Fruit fly (Drosophila melanogaster) whole organism, embryonic: ENCODE data around the gene Gs2.
A peak's percentile ranks its signal among the peaks of the same experiment; 100 is the strongest.

Experiments
- Atf6 ChIP-seq: fragments of 200-800 bp; sonication (Bioruptor generic); IDR thresholded peaks from 2 replicates; pipeline ENCODE4 v1.3.6; 2022; ENCODE audit warnings: missing biosample characterization, missing genetic modification characterization
- CG1024 ChIP-seq: fragments of 200-800 bp; sonication (Bioruptor generic); IDR thresholded peaks from 2 replicates; pipeline ENCODE4 v1.3.6; 2022; ENCODE audit warnings: missing biosample characterization, missing genetic modification characterization
- CG10654 ChIP-seq: fragments of 200-800 bp; sonication (Bioruptor generic); optimal IDR thresholded peaks from 2 replicates; lab custom pipeline; 2016; ENCODE audit warnings: missing biosample characterization, missing genetic modification characterization
- CG11723 ChIP-seq: fragments of 200-800 bp; sonication (Bioruptor generic); optimal IDR thresholded peaks from 2 replicates; lab custom pipeline; 2017; ENCODE audit warnings: missing biosample characterization, mild to moderate bottlenecking, missing genetic modification characterization
- CG12219 ChIP-seq: fragments of 200-800 bp; sonication (Bioruptor generic); optimal IDR thresholded peaks from 3 replicates; lab custom pipeline; 2018; ENCODE audit warnings: missing biosample characterization, mild to moderate bottlenecking, missing genetic modification characterization
- CG13296 ChIP-seq: fragments of 200-800 bp; sonication (Bioruptor generic); optimal IDR thresholded peaks from 3 replicates; lab custom pipeline; 2018; ENCODE audit warnings: missing biosample characterization, mild to moderate bottlenecking, missing genetic modification characterization
- CG13624 ChIP-seq: fragments of 200-800 bp; sonication (Bioruptor generic); optimal IDR thresholded peaks from 2 replicates; lab custom pipeline; 2016; ENCODE audit warnings: missing biosample characterization, missing genetic modification characterization
- CG14667 ChIP-seq: fragments of 200-800 bp; sonication (Bioruptor generic); IDR thresholded peaks from 2 replicates; pipeline ENCODE4 v1.3.6; 2022; ENCODE audit warnings: missing biosample characterization, missing genetic modification characterization
- CG14860 ChIP-seq: fragments of 200-800 bp; sonication (Bioruptor generic); IDR thresholded peaks from 3 replicates; pipeline ENCODE4 v1.3.6; 2022; ENCODE audit warnings: missing biosample characterization, missing genetic modification characterization; ENCODE audit not compliant: partially characterized antibody
- CG17912 ChIP-seq: fragments of 200-800 bp; sonication (Bioruptor generic); optimal IDR thresholded peaks from 2 replicates; lab custom pipeline; 2018; ENCODE audit warnings: missing biosample characterization, mild to moderate bottlenecking, missing genetic modification characterization
- CG1792 ChIP-seq: fragments of 200-800 bp; sonication (Bioruptor generic); optimal IDR thresholded peaks from 2 replicates; lab custom pipeline; 2016; ENCODE audit warnings: missing biosample characterization, missing genetic modification characterization
- CG18476 ChIP-seq: fragments of 200-800 bp; sonication (Bioruptor generic); optimal IDR thresholded peaks from 2 replicates; lab custom pipeline; 2016; ENCODE audit warnings: missing biosample characterization, mild to moderate bottlenecking, missing genetic modification characterization
- CG4282 ChIP-seq: fragments of 200-800 bp; sonication (Bioruptor generic); optimal IDR thresholded peaks from 2 replicates; lab custom pipeline; 2016; ENCODE audit warnings: missing biosample characterization, missing genetic modification characterization
- CG6765 ChIP-seq: fragments of 200-800 bp; sonication (Bioruptor generic); optimal IDR thresholded peaks from 3 replicates; lab custom pipeline; 2017; ENCODE audit warnings: missing biosample characterization, mild to moderate bottlenecking, missing genetic modification characterization
- CG7357 ChIP-seq: fragments of 200-800 bp; sonication (Bioruptor generic); IDR thresholded peaks from 3 replicates; pipeline ENCODE4 v1.3.6; 2022; ENCODE audit warnings: missing biosample characterization, missing genetic modification characterization
- CG7372 ChIP-seq: fragments of 200-800 bp; sonication (Bioruptor generic); IDR thresholded peaks from 2 replicates; pipeline ENCODE4 v1.3.6; 2022; ENCODE audit warnings: missing biosample characterization, missing genetic modification characterization
- CG7556 ChIP-seq: fragments of 200-800 bp; sonication (Bioruptor generic); optimal IDR thresholded peaks from 2 replicates; lab custom pipeline; 2017; ENCODE audit warnings: missing biosample characterization, mild to moderate bottlenecking, missing genetic modification characterization
- D19A ChIP-seq: fragments of 200-800 bp; optimal IDR thresholded peaks from 3 replicates; lab custom pipeline; 2019; ENCODE audit warnings: missing biosample characterization, mild to moderate bottlenecking, missing genetic modification characterization, moderate library complexity
- D19B ChIP-seq: fragments of 200-800 bp; sonication (Bioruptor generic); optimal IDR thresholded peaks from 2 replicates; lab custom pipeline; 2017; ENCODE audit warnings: missing biosample characterization, mild to moderate bottlenecking, missing genetic modification characterization
- Dp ChIP-seq: fragments of 200-800 bp; sonication (Bioruptor generic); optimal IDR thresholded peaks from 2 replicates; lab custom pipeline; 2018; ENCODE audit warnings: missing biosample characterization, mild to moderate bottlenecking, missing genetic modification characterization, moderate library complexity
- Elba2 ChIP-seq: fragments of 200-800 bp; sonication (Bioruptor generic); optimal IDR thresholded peaks from 3 replicates; lab custom pipeline; 2016; ENCODE audit warnings: missing biosample characterization, missing genetic modification characterization
- Ets97D ChIP-seq: fragments of 200-800 bp; sonication (Bioruptor generic); optimal IDR thresholded peaks from 3 replicates; lab custom pipeline; 2016; ENCODE audit warnings: missing biosample characterization, missing genetic modification characterization
- H15 ChIP-seq: fragments of 200-800 bp; sonication (Bioruptor generic); IDR thresholded peaks from 3 replicates; pipeline ENCODE4 v1.3.6; 2022; ENCODE audit warnings: missing biosample characterization, missing genetic modification characterization
- HLH3B ChIP-seq: fragments of 200-800 bp; sonication (Bioruptor generic); IDR thresholded peaks from 2 replicates; pipeline ENCODE4 v1.3.6; 2022; ENCODE audit warnings: missing biosample characterization, missing genetic modification characterization
- NC2α ChIP-seq: fragments of 200-800 bp; sonication (Bioruptor generic); optimal IDR thresholded peaks from 2 replicates; lab custom pipeline; 2016; ENCODE audit warnings: missing biosample characterization, missing genetic modification characterization
- Opbp ChIP-seq: fragments of 200-800 bp; sonication (Bioruptor generic); IDR thresholded peaks from 3 replicates; pipeline ENCODE4 v1.3.6; 2022; ENCODE audit warnings: missing biosample characterization, missing genetic modification characterization; ENCODE audit not compliant: partially characterized antibody
- Ravus ChIP-seq: fragments of 200-800 bp; sonication (Bioruptor generic); IDR thresholded peaks from 2 replicates; pipeline ENCODE4 v1.3.6; 2022; ENCODE audit warnings: missing biosample characterization, missing genetic modification characterization
- Sry-β ChIP-seq: fragments of 200-800 bp; sonication (Bioruptor generic); optimal IDR thresholded peaks from 2 replicates; lab custom pipeline; 2018; ENCODE audit warnings: missing biosample characterization, mild to moderate bottlenecking, missing genetic modification characterization, moderate library complexity
- al ChIP-seq: fragments of 200-800 bp; sonication (Bioruptor generic); IDR thresholded peaks from 2 replicates; pipeline ENCODE4 v1.3.6; 2022; ENCODE audit warnings: missing biosample characterization, missing genetic modification characterization
- aop ChIP-seq: fragments of 200-800 bp; sonication (Bioruptor generic); IDR thresholded peaks from 2 replicates; pipeline ENCODE4 v1.3.6; 2022; ENCODE audit warnings: missing biosample characterization, missing genetic modification characterization
- ap ChIP-seq: fragments of 200-800 bp; sonication (Bioruptor generic); IDR thresholded peaks from 2 replicates; pipeline ENCODE4 v1.3.6; 2022; ENCODE audit warnings: missing biosample characterization, missing genetic modification characterization
- az2 ChIP-seq: fragments of 200-800 bp; sonication (Bioruptor generic); optimal IDR thresholded peaks from 3 replicates; lab custom pipeline; 2016; ENCODE audit warnings: missing biosample characterization, missing genetic modification characterization
- bowl ChIP-seq: fragments of 200-800 bp; sonication (Bioruptor generic); IDR thresholded peaks from 2 replicates; pipeline ENCODE4 v1.3.6; 2022; ENCODE audit warnings: missing biosample characterization, missing genetic modification characterization
- caup ChIP-seq: fragments of 200-800 bp; sonication (Bioruptor generic); optimal IDR thresholded peaks from 3 replicates; lab custom pipeline; 2017; ENCODE audit warnings: missing biosample characterization, mild to moderate bottlenecking, missing genetic modification characterization, moderate library complexity; ENCODE audit not compliant: severe bottlenecking
- chn ChIP-seq: fragments of 200-800 bp; sonication (Bioruptor generic); optimal IDR thresholded peaks from 2 replicates; lab custom pipeline; 2016; ENCODE audit warnings: missing biosample characterization, missing genetic modification characterization
- cwo ChIP-seq: fragments of 200-800 bp; sonication (Bioruptor generic); optimal IDR thresholded peaks from 3 replicates; lab custom pipeline; 2017; ENCODE audit warnings: missing biosample characterization, missing genetic modification characterization, mild to moderate bottlenecking, moderate library complexity, missing genetic modification reagents
- disco-r ChIP-seq: fragments of 200-800 bp; sonication (Bioruptor generic); optimal IDR thresholded peaks from 2 replicates; lab custom pipeline; 2016; ENCODE audit warnings: missing biosample characterization, missing genetic modification characterization
- dm ChIP-seq: fragments of 200-800 bp; sonication (Bioruptor generic); optimal IDR thresholded peaks from 3 replicates; lab custom pipeline; 2016; ENCODE audit warnings: missing biosample characterization, missing genetic modification characterization
- esg ChIP-seq: fragments of 200-800 bp; sonication (Bioruptor generic); conservative IDR thresholded peaks from 2 replicates; pipeline ENCODE4 v1.3.6; 2022; ENCODE audit warnings: missing biosample characterization, missing genetic modification characterization
- gfzf ChIP-seq: fragments of 200-800 bp; sonication (Bioruptor generic); optimal IDR thresholded peaks from 2 replicates; lab custom pipeline; 2016; ENCODE audit warnings: missing biosample characterization, mild to moderate bottlenecking, missing genetic modification characterization, moderate library complexity
- hbn ChIP-seq: fragments of 200-800 bp; sonication (Bioruptor generic); IDR thresholded peaks from 2 replicates; pipeline ENCODE4 v1.3.6; 2022; ENCODE audit warnings: missing biosample characterization, missing genetic modification characterization; ENCODE audit not compliant: partially characterized antibody
- kay ChIP-seq: fragments of 200-800 bp; sonication (Bioruptor generic); optimal IDR thresholded peaks from 2 replicates; lab custom pipeline; 2016; ENCODE audit warnings: missing biosample characterization, missing genetic modification characterization
- knrl ChIP-seq: fragments of 200-800 bp; sonication (Bioruptor generic); IDR thresholded peaks from 3 replicates; pipeline ENCODE4 v1.3.6; 2022; ENCODE audit warnings: missing biosample characterization, missing genetic modification characterization; ENCODE audit not compliant: partially characterized antibody
- peb ChIP-seq: fragments of 200-800 bp; sonication (Bioruptor generic); IDR thresholded peaks from 2 replicates; pipeline ENCODE4 v1.3.6; 2022; ENCODE audit warnings: missing biosample characterization, missing genetic modification characterization
- psq ChIP-seq: fragments of 200-800 bp; sonication (Bioruptor generic); optimal IDR thresholded peaks from 2 replicates; lab custom pipeline; 2017; ENCODE audit warnings: missing biosample characterization, missing genetic modification characterization
- sima ChIP-seq: fragments of 200-800 bp; sonication (Bioruptor generic); optimal IDR thresholded peaks from 2 replicates; lab custom pipeline; 2016; ENCODE audit warnings: missing biosample characterization, missing genetic modification characterization
- sisA ChIP-seq: fragments of 200-800 bp; sonication (Bioruptor generic); IDR thresholded peaks from 2 replicates; pipeline ENCODE4 v1.3.6; 2022; ENCODE audit warnings: missing biosample characterization, missing genetic modification characterization
- sna ChIP-seq: fragments of 200-800 bp; sonication (Bioruptor generic); IDR thresholded peaks from 2 replicates; pipeline ENCODE4 v1.3.6; 2022; ENCODE audit warnings: missing biosample characterization, missing genetic modification characterization; ENCODE audit not compliant: partially characterized antibody
- trh ChIP-seq: fragments of 200-800 bp; sonication (Bioruptor generic); optimal IDR thresholded peaks from 2 replicates; lab custom pipeline; 2016; ENCODE audit warnings: missing biosample characterization, missing genetic modification characterization
- usp ChIP-seq: fragments of >200 bp; optimal IDR thresholded peaks from 2 replicates; lab custom pipeline; 2017; ENCODE audit warnings: missing biosample characterization, missing genetic modification characterization
- zfh2 ChIP-seq: fragments of 200-800 bp; sonication (Bioruptor generic); optimal IDR thresholded peaks from 2 replicates; lab custom pipeline; 2016; ENCODE audit warnings: missing biosample characterization, missing genetic modification characterization

Gs2 gene

dm6 chrX:11451027-11451572 lies 28.5 kb downstream of the Gs2 start (continued):
- peak; percentile 37 for TF ChIP-seq caup (GFP tag; lab: Kevin White, UChicago)
- no peak for TF ChIP-seq sima
- no peak for TF ChIP-seq D19A (tag; lab: Kevin White, UChicago)
- TF ChIP-seq CG7372 = peak; percentile 58; the same call in 1 of the 2 replicates
- TF ChIP-seq aop (GFP tag; lab: Robert Waterston, UW) = no peak
- no peak for TF ChIP-seq psq (GFP tag; lab: Kevin White, UChicago)
- TF ChIP-seq CG11723 = peak; percentile 20
- TF ChIP-seq sisA (GFP tag; lab: Robert Waterston, UW) = peak; percentile 75
- no peak for TF ChIP-seq CG4282 (GFP tag; lab: Kevin White, UChicago)
- TF ChIP-seq H15 (GFP tag; lab: Robert Waterston, UW) = peak; percentile 64; the same call in 2 of the 3 replicates
- peak; percentile 54 for TF ChIP-seq al (GFP tag; lab: Robert Waterston, UW)
- 0 out of 2 replicates have a peak, but pooled peaks have one; percentile 10 for TF ChIP-seq esg (GFP tag; lab: Robert Waterston, UW)
- TF ChIP-seq chn (GFP tag; lab: Kevin White, UChicago) = no peak
- no peak for TF ChIP-seq CG17912 (GFP tag; lab: Kevin White, UChicago)
- no peak for TF ChIP-seq knrl (GFP tag; lab: Robert Waterston, UW)
- TF ChIP-seq trh (GFP tag; lab: Kevin White, UChicago) = no peak
- TF ChIP-seq peb (GFP tag; lab: Robert Waterston, UW) = no peak
- no peak for TF ChIP-seq NC2α
- TF ChIP-seq disco-r = peak; percentile 38
- TF ChIP-seq CG7556 (GFP tag; lab: Kevin White, UChicago) = no peak
- TF ChIP-seq CG14667 (GFP tag; lab: Robert Waterston, UW) = peak; percentile 55
- no peak for TF ChIP-seq D19B (GFP tag; lab: Kevin White, UChicago)
- TF ChIP-seq Elba2 = no peak
- TF ChIP-seq hbn (GFP tag; lab: Robert Waterston, UW) = no peak
- TF ChIP-seq HLH3B (GFP tag; lab: Robert Waterston, UW) = peak; percentile 43; the same call in 1 of the 2 replicates
- no peak for TF ChIP-seq CG18476 (GFP tag; lab: Kevin White, UChicago)
- TF ChIP-seq CG7357 (GFP tag; lab: Robert Waterston, UW) = peak; percentile 27; the same call in 1 of the 3 replicates
- TF ChIP-seq zfh2 (GFP tag; lab: Kevin White, UChicago) = peak; percentile 25
- TF ChIP-seq usp (GFP tag; lab: Kevin White, UChicago) = no peak
- TF ChIP-seq bowl (GFP tag; lab: Robert Waterston, UW) = no peak
- TF ChIP-seq ap = peak; percentile 37; the same call in 1 of the 2 replicates
- TF ChIP-seq sna (GFP tag; lab: Robert Waterston, UW) = no peak
- TF ChIP-seq CG13296 (GFP tag; lab: Kevin White, UChicago) = peak; percentile 57
- TF ChIP-seq dm = no peak
- TF ChIP-seq az2 (GFP tag; lab: Kevin White, UChicago) = peak; percentile 17
- TF ChIP-seq CG10654 (GFP tag; lab: Kevin White, UChicago) = no peak
- no peak for TF ChIP-seq CG6765 (GFP tag; lab: Kevin White, UChicago)
- TF ChIP-seq CG14860 (GFP tag; lab: Robert Waterston, UW) = no peak
- peak; percentile 24 for TF ChIP-seq CG1792
- no peak for TF ChIP-seq Ets97D
- no peak for TF ChIP-seq gfzf (GFP tag; lab: Kevin White, UChicago)
- peak; percentile 56 for TF ChIP-seq CG12219
- TF ChIP-seq Atf6 (GFP tag; lab: Robert Waterston, UW) = peak; percentile 67
- peak; percentile 7 for TF ChIP-seq kay (GFP tag; lab: Kevin White, UChicago)
- no peak for TF ChIP-seq Opbp (GFP tag; lab: Robert Waterston, UW)
- no peak for TF ChIP-seq CG1024 (GFP tag; lab: Robert Waterston, UW)
- peak; percentile 19 for TF ChIP-seq cwo (GFP tag; lab: Kevin White, UChicago)
- TF ChIP-seq Sry-β (GFP tag; lab: Kevin White, UChicago) = no peak
- peak; percentile 54 for TF ChIP-seq CG13624
- TF ChIP-seq Dp (GFP tag; lab: Kevin White, UChicago) = no peak
- no peak for TF ChIP-seq Ravus (GFP tag; lab: Robert Waterston, UW)
